Worm (Caenorhabditis elegans): ENCODE results near the gene lbp-1.

Gene lbp-1

ce11 chrX:3226348-3227229, 32.4 kb upstream of the lbp-1 start:
- TF ChIP-seq ceh-27 (GFP tag; optimal IDR thresholded peaks at IDR 0.05) (peak; percentile 17), zfh-2 (GFP tag; conservative IDR thresholded peaks at IDR 0.05) (peak; percentile 77), lsy-27 (tag; optimal IDR thresholded peaks at IDR 0.05; ENCODE audit: borderline replicate concordance, insufficient read depth) (no peak)

ce11 chrX:3228701-3229100, 30.2 kb upstream of the lbp-1 start:
- no peak for TF ChIP-seq sdz-38 (tag; optimal IDR thresholded peaks at IDR 0.05)
- no peak for TF ChIP-seq bed-2 (GFP tag; IDR thresholded peaks at IDR 0.05)
- TF ChIP-seq nhr-90 (tag; optimal IDR thresholded peaks at IDR 0.05): no peak
- no peak for TF ChIP-seq aptf-2 (GFP tag; conservative IDR thresholded peaks at IDR 0.05)
- no peak for TF ChIP-seq repo-1 (tag; optimal IDR thresholded peaks at IDR 0.05)
- TF ChIP-seq bed-1 (GFP tag; IDR thresholded peaks at IDR 0.05): no peak
- no peak for TF ChIP-seq F39B2.1 (GFP tag; IDR thresholded peaks at IDR 0.05)
- no peak for TF ChIP-seq fkh-3 (tag; optimal IDR thresholded peaks at IDR 0.05)
- TF ChIP-seq unc-62 (GFP tag; optimal IDR thresholded peaks at IDR 0.05): no peak
- no peak for TF ChIP-seq ceh-58 (GFP tag; IDR thresholded peaks at IDR 0.05)
- no peak for TF ChIP-seq nfya-2 (GFP tag; IDR thresholded peaks at IDR 0.05)
- TF ChIP-seq lin-26 (GFP tag; IDR thresholded peaks at IDR 0.05): no peak
- TF ChIP-seq madf-8 (GFP tag; conservative IDR thresholded peaks at IDR 0.05): no peak
- no peak for TF ChIP-seq egrh-3 (GFP tag; IDR thresholded peaks at IDR 0.05)
- no peak for TF ChIP-seq ztf-6 (GFP tag; IDR thresholded peaks at IDR 0.05)
- TF ChIP-seq hrde-1 (tag; optimal IDR thresholded peaks at IDR 0.05; ENCODE audit: borderline replicate concordance): no peak
- TF ChIP-seq ceh-27 (GFP tag; optimal IDR thresholded peaks at IDR 0.05): no peak
- no peak for TF ChIP-seq snpc-1.3 (tag; optimal IDR thresholded peaks at IDR 0.05; ENCODE audit: insufficient read depth)
- no peak for TF ChIP-seq rec-8 (tag; optimal IDR thresholded peaks at IDR 0.05)

ce11 chrX:3230575-3230974, 28.4 kb upstream of the lbp-1 start:
- TF ChIP-seq lsl-1 (GFP tag; optimal IDR thresholded peaks at IDR 0.05): no peak
- TF ChIP-seq K11D2.4 (GFP tag; IDR thresholded peaks at IDR 0.05): no peak
- no peak for TF ChIP-seq ccch-3 (GFP tag; optimal IDR thresholded peaks at IDR 0.05)
- TF ChIP-seq ztf-3 (GFP tag; optimal IDR thresholded peaks at IDR 0.05): no peak
- TF ChIP-seq ztf-6 (GFP tag; IDR thresholded peaks at IDR 0.05): no peak
- no peak for TF ChIP-seq ceh-79 (tag; optimal IDR thresholded peaks at IDR 0.05)
- TF ChIP-seq efl-1 (GFP tag; optimal IDR thresholded peaks at IDR 0.05): no peak
- no peak for TF ChIP-seq F49E8.2 (tag; optimal IDR thresholded peaks at IDR 0.05; ENCODE audit: insufficient read depth)
- no peak for TF ChIP-seq bed-2 (GFP tag; IDR thresholded peaks at IDR 0.05)
- TF ChIP-seq tlf-1 (GFP tag; optimal IDR thresholded peaks at IDR 0.05): no peak
- no peak for TF ChIP-seq nfyb-1 (GFP tag; IDR thresholded peaks at IDR 0.05)
- TF ChIP-seq attf-6 (GFP tag; IDR thresholded peaks at IDR 0.05): no peak
- no peak for TF ChIP-seq T07F8.4 (tag; optimal IDR thresholded peaks at IDR 0.05)
- TF ChIP-seq let-526 (GFP tag; IDR thresholded peaks at IDR 0.05): no peak
